Worm (Caenorhabditis elegans) whole organism, young adult: ENCODE results near the gene clec-156.

Experiments
- B0261.1 ChIP-seq: sonication (generic microtip); optimal IDR thresholded peaks from 2 replicates; lab custom pipeline; 2016; ENCODE audit warnings: mild to moderate bottlenecking, missing genetic modification characterization, moderate library complexity, missing compliant biosample characterization
- C06A6.2 ChIP-seq: fragments of 200-800 bp; sonication (Bioruptor generic); conservative IDR thresholded peaks from 2 replicates; pipeline ENCODE4 v1.3.6; 2022; ENCODE audit warnings: missing genetic modification characterization, missing compliant biosample characterization
- F10E7.11 ChIP-seq: sonication (generic microtip); optimal IDR thresholded peaks from 2 replicates; lab custom pipeline; 2017; ENCODE audit warnings: mild to moderate bottlenecking, missing genetic modification characterization, moderate library complexity, missing compliant biosample characterization
- F23B12.7 ChIP-seq: sonication (generic microtip); optimal IDR thresholded peaks from 2 replicates; lab custom pipeline; 2017; ENCODE audit warnings: missing genetic modification characterization, mild to moderate bottlenecking, missing compliant biosample characterization, antibody characterized with exemption, moderate library complexity; ENCODE audit not compliant: insufficient read depth
- F55B11.4 ChIP-seq: sonication (generic microtip); optimal IDR thresholded peaks from 2 replicates; lab custom pipeline; 2016; ENCODE audit warnings: missing compliant biosample characterization, missing genetic modification characterization, borderline replicate concordance; ENCODE audit not compliant: insufficient read depth
- T26A5.8 ChIP-seq: sonication (generic microtip); optimal IDR thresholded peaks from 2 replicates; lab custom pipeline; 2016; ENCODE audit warnings: missing genetic modification characterization, missing compliant biosample characterization
- Y95B8A.8 ChIP-seq: fragments of 200-800 bp; sonication (Bioruptor generic); IDR thresholded peaks from 2 replicates; pipeline ENCODE4 v1.3.6; 2022; ENCODE audit warnings: missing genetic modification reagents, missing genetic modification characterization, missing compliant biosample characterization
- akir-1 ChIP-seq: fragments of 200-800 bp; sonication (Bioruptor generic); optimal IDR thresholded peaks from 2 replicates; lab custom pipeline; 2018; ENCODE audit warnings: mild to moderate bottlenecking, missing genetic modification characterization, moderate library complexity, missing compliant biosample characterization
- aptf-3 ChIP-seq: fragments of 200-800 bp; sonication (Bioruptor generic); IDR thresholded peaks from 2 replicates; pipeline ENCODE4 v1.3.6; 2022; ENCODE audit warnings: missing genetic modification characterization, missing compliant biosample characterization
- bed-2 ChIP-seq: fragments of 200-800 bp; sonication (Bioruptor generic); IDR thresholded peaks from 2 replicates; pipeline ENCODE4 v1.3.6; 2022; ENCODE audit warnings: missing genetic modification reagents, missing genetic modification characterization, missing compliant biosample characterization
- ccch-3 ChIP-seq: fragments of 200-800 bp; sonication (Bioruptor generic); optimal IDR thresholded peaks from 2 replicates; lab custom pipeline; 2018; ENCODE audit warnings: mild to moderate bottlenecking, missing genetic modification characterization, missing compliant biosample characterization
- ceh-27 ChIP-seq: fragments of 200-800 bp; sonication (Bioruptor generic); optimal IDR thresholded peaks from 2 replicates; lab custom pipeline; 2018; ENCODE audit warnings: mild to moderate bottlenecking, missing genetic modification characterization, moderate library complexity, missing compliant biosample characterization
- ceh-91 ChIP-seq: fragments of 200-800 bp; sonication (Bioruptor generic); IDR thresholded peaks from 2 replicates; pipeline ENCODE4 v1.3.6; 2022; ENCODE audit warnings: missing genetic modification reagents, missing genetic modification characterization, missing compliant biosample characterization
- dpl-1 ChIP-seq: fragments of 150-350 bp; optimal IDR thresholded peaks from 2 replicates; lab custom pipeline; 2014; ENCODE audit warnings: missing biosample characterization, missing genetic modification reagents, missing genetic modification characterization
- egl-44 ChIP-seq: fragments of 200-800 bp; sonication (Bioruptor generic); IDR thresholded peaks from 2 replicates; pipeline ENCODE4 v1.3.6; 2022; ENCODE audit warnings: missing genetic modification reagents, missing genetic modification characterization, missing compliant biosample characterization
- egrh-3 ChIP-seq: fragments of 200-800 bp; sonication (Bioruptor generic); IDR thresholded peaks from 2 replicates; pipeline ENCODE4 v1.3.6; 2022; ENCODE audit warnings: missing genetic modification reagents, missing genetic modification characterization, missing compliant biosample characterization
- fkh-3 ChIP-seq: sonication (generic microtip); optimal IDR thresholded peaks from 2 replicates; lab custom pipeline; 2016; ENCODE audit warnings: mild to moderate bottlenecking, missing genetic modification characterization, missing compliant biosample characterization
- hrde-1 ChIP-seq: sonication (generic microtip); optimal IDR thresholded peaks from 2 replicates; lab custom pipeline; 2016; ENCODE audit warnings: missing genetic modification characterization, mild to moderate bottlenecking, missing compliant biosample characterization, moderate library complexity, missing genotype, missing genetic modification reagents, borderline replicate concordance
- lag-1 ChIP-seq: fragments of 200-800 bp; sonication (Bioruptor generic); IDR thresholded peaks from 2 replicates; pipeline ENCODE4 v1.3.6; 2022; ENCODE audit warnings: missing genetic modification reagents, missing genetic modification characterization, missing compliant biosample characterization
- lin-26 ChIP-seq: fragments of 200-800 bp; sonication (Bioruptor generic); IDR thresholded peaks from 2 replicates; pipeline ENCODE4 v1.3.6; 2022; ENCODE audit warnings: missing genetic modification reagents, missing genetic modification characterization, missing compliant biosample characterization
- lir-1 ChIP-seq: fragments of 200-800 bp; sonication (Bioruptor generic); conservative IDR thresholded peaks from 2 replicates; pipeline ENCODE4 v1.3.6; 2022; ENCODE audit warnings: missing genetic modification reagents, missing genetic modification characterization, missing compliant biosample characterization
- madf-3 ChIP-seq: fragments of 200-800 bp; sonication (Bioruptor generic); IDR thresholded peaks from 2 replicates; pipeline ENCODE4 v1.3.6; 2022; ENCODE audit warnings: missing genetic modification reagents, missing genetic modification characterization, missing compliant biosample characterization
- nhr-120 ChIP-seq: fragments of 200-800 bp; sonication (Bioruptor generic); IDR thresholded peaks from 2 replicates; pipeline ENCODE4 v1.3.6; 2022; ENCODE audit warnings: missing genetic modification characterization, missing compliant biosample characterization
- nhr-179 ChIP-seq: sonication (generic microtip); optimal IDR thresholded peaks from 2 replicates; lab custom pipeline; 2016; ENCODE audit warnings: mild to moderate bottlenecking, missing genetic modification characterization, missing compliant biosample characterization
- pbrm-1 ChIP-seq: fragments of 200-800 bp; sonication (Bioruptor generic); IDR thresholded peaks from 2 replicates; pipeline ENCODE4 v1.3.6; 2022; ENCODE audit warnings: missing genetic modification reagents, missing genetic modification characterization, missing compliant biosample characterization
- rcor-1 ChIP-seq: fragments of 200-800 bp; sonication (Bioruptor generic); IDR thresholded peaks from 2 replicates; pipeline ENCODE4 v1.3.6; 2022; ENCODE audit warnings: missing genetic modification reagents, missing genetic modification characterization, missing compliant biosample characterization
- rec-8 ChIP-seq, 2 experiments: sonication (generic microtip); optimal IDR thresholded peaks; 2 replicates each; lab custom pipeline; 2016; ENCODE audit warnings: mild to moderate bottlenecking in 2 of 2, missing genetic modification characterization in 2 of 2, missing genetic modification reagents in 2 of 2, missing genotype in 2 of 2, missing biosample characterization in 1 of 2, missing compliant biosample characterization in 1 of 2, moderate library complexity in 1 of 2
- sdz-38 ChIP-seq: sonication (generic microtip); optimal IDR thresholded peaks from 2 replicates; lab custom pipeline; 2016; ENCODE audit warnings: missing genotype, missing genetic modification characterization, missing compliant biosample characterization
- snpc-4 ChIP-seq, 5 experiments: fragments of 150-350 bp in 1 of 5; sonication (generic microtip) in 4 of 5; optimal IDR thresholded peaks; 2 replicates each; lab custom pipeline; 2014 to 2018; ENCODE audit warnings: missing genetic modification characterization in 5 of 5, missing biosample characterization in 3 of 5, antibody characterized with exemption in 2 of 5, mild to moderate bottlenecking in 2 of 5, missing compliant biosample characterization in 2 of 5, missing genotype in 2 of 5, moderate library complexity in 2 of 5, missing genetic modification reagents in 1 of 5
- tbp1 ChIP-seq: fragments of 200-800 bp; sonication (Bioruptor generic); optimal IDR thresholded peaks from 2 replicates; lab custom pipeline; 2018; ENCODE audit warnings: mild to moderate bottlenecking, missing genetic modification characterization, missing compliant biosample characterization
- tlf-1 ChIP-seq: fragments of 200-800 bp; sonication (Bioruptor generic); optimal IDR thresholded peaks from 2 replicates; lab custom pipeline; 2018; ENCODE audit warnings: mild to moderate bottlenecking, missing genetic modification characterization, missing compliant biosample characterization
- zfh-2 ChIP-seq: fragments of 200-800 bp; sonication (Bioruptor generic); conservative IDR thresholded peaks from 2 replicates; pipeline ENCODE4 v1.3.6; 2022; ENCODE audit warnings: missing genetic modification reagents, missing genetic modification characterization, missing compliant biosample characterization
- ztf-3 ChIP-seq: fragments of 200-800 bp; sonication (Bioruptor generic); optimal IDR thresholded peaks from 2 replicates; lab custom pipeline; 2018; ENCODE audit warnings: mild to moderate bottlenecking, missing genetic modification characterization, missing compliant biosample characterization

The clec-156 gene

ce11 chrIII:4830207-4830606 is 11.9 kb downstream of the clec-156 start, which contains the start of gene nspd-9:
Gene nspd-9, minus strand, starts transcription at chrIII:4830307.
- no peak for TF ChIP-seq B0261.1 (tag; lab: Kevin White, UChicago)
- TF ChIP-seq pbrm-1 (GFP tag; lab: Robert Waterston, UW): no peak
- no peak for TF ChIP-seq ccch-3 (GFP tag; lab: Kevin White, UChicago)
- TF ChIP-seq rcor-1 (GFP tag; lab: Robert Waterston, UW): no peak
- no peak for TF ChIP-seq F23B12.7
- no peak for TF ChIP-seq bed-2 (GFP tag; lab: Robert Waterston, UW)
- TF ChIP-seq tbp1 (GFP tag; lab: Kevin White, UChicago): no peak
- TF ChIP-seq aptf-3 (GFP tag; lab: Robert Waterston, UW): no peak
- TF ChIP-seq egrh-3 (GFP tag; lab: Robert Waterston, UW): no peak
- no peak for TF ChIP-seq fkh-3 (tag; lab: Kevin White, UChicago)
- TF ChIP-seq lin-26 (GFP tag; lab: Robert Waterston, UW): no peak
- TF ChIP-seq madf-3 (GFP tag; lab: Robert Waterston, UW): no peak
- TF ChIP-seq sdz-38: no peak
- TF ChIP-seq ceh-27 (GFP tag; lab: Kevin White, UChicago): no peak
- no peak for TF ChIP-seq snpc-4 (GFP tag; optimal IDR thresholded peaks at IDR 0.05; lab: Kevin White, UChicago)
- TF ChIP-seq snpc-4 (tag; optimal IDR thresholded peaks at IDR 0.05; lab: Kevin White, UChicago): no peak
- TF ChIP-seq ztf-3 (GFP tag; lab: Kevin White, UChicago): no peak

- TF ChIP-seq zfh-2 (GFP tag; lab: Robert Waterston, UW) (no peak), akir-1 (GFP tag; lab: Kevin White, UChicago) (no peak), F10E7.11 (no peak), tlf-1 (GFP tag; lab: Kevin White, UChicago) (no peak), nhr-120 (no peak)
Observed at ce11 chrIII:4829440-4829839, 12.6 kb downstream of the clec-156 start, which contains the start of gene F26A1.9. Gene F26A1.9, minus strand, starts transcription at chrIII:4829540.

- TF ChIP-seq rec-8 (tag; optimal IDR thresholded peaks at IDR 0.05; lab: Kevin White, UChicago) (no peak), T26A5.8 (no peak), nhr-179 (tag; lab: Kevin White, UChicago) (no peak), dpl-1 (GFP tag; lab: Kevin White, UChicago) (no peak), hrde-1 (tag; lab: Kevin White, UChicago) (no peak), egl-44 (GFP tag; lab: Robert Waterston, UW) (no peak), lag-1 (GFP tag; lab: Robert Waterston, UW) (no peak)
Observed at ce11 chrIII:4826606-4827005, 15.5 kb downstream of the clec-156 start, which contains the start of gene F26A1.3. Gene F26A1.3, plus strand, starts transcription at chrIII:4826906.

- TF ChIP-seq F55B11.4 (tag; lab: Kevin White, UChicago): no peak
- TF ChIP-seq madf-3 (GFP tag; lab: Robert Waterston, UW): no peak
Observed at ce11 chrIII:4822140-4822539, 19.9 kb downstream of the clec-156 start, which contains the start of gene F26A1.8. Gene F26A1.8, minus strand, starts transcription at chrIII:4822240.

- TF ChIP-seq lir-1 (no peak), ceh-91 (GFP tag; lab: Robert Waterston, UW) (no peak), B0261.1 (tag; lab: Kevin White, UChicago) (no peak), C06A6.2 (GFP tag; lab: Robert Waterston, UW) (no peak), hrde-1 (tag; lab: Kevin White, UChicago) (no peak), ceh-27 (GFP tag; lab: Kevin White, UChicago) (no peak), Y95B8A.8 (no peak), madf-3 (GFP tag; lab: Robert Waterston, UW) (no peak)
- TF ChIP-seq, all 124 proteins: peak for 0
Observed at ce11 chrIII:4819843-4820242, 22.2 kb downstream of the clec-156 start, which contains the start of gene F26A1.7. Gene F26A1.7, minus strand, starts transcription at chrIII:4819943.
